Fruit fly (Drosophila melanogaster) whole organism: ENCODE data around the gene kra.

Experiments used
- CG8478 ChIP-seq: fragments of >200 bp; optimal IDR thresholded peaks from 2 replicates; lab custom pipeline; 2018; ENCODE audit warnings: inconsistent platforms
- Dll ChIP-seq: fragments of >200 bp; optimal IDR thresholded peaks from 2 replicates; lab custom pipeline; 2017
- EcR ChIP-seq, 2 experiments: fragments of >200 bp; optimal IDR thresholded peaks; 2 replicates each; lab custom pipeline; 2017; ENCODE audit warnings: missing biosample characterization in 2 of 2, missing genetic modification characterization in 2 of 2, missing genetic modification reagents in 2 of 2
- pan ChIP-seq: fragments of >200 bp; optimal IDR thresholded peaks from 2 replicates; lab custom pipeline; 2017
- psq ChIP-seq: fragments of >200 bp; optimal IDR thresholded peaks from 2 replicates; lab custom pipeline; 2017
- usp ChIP-seq: fragments of >200 bp; optimal IDR thresholded peaks from 2 replicates; lab custom pipeline; 2017; ENCODE audit warnings: missing biosample characterization, missing genetic modification characterization, mixed read lengths

kra gene

dm6 chr3R:5572900-5573665 lies 27.9 kb downstream of the kra start:
- TF ChIP-seq CG8478 (lab: Kevin White, UChicago): no peak
- TF ChIP-seq EcR (GFP tag; optimal IDR thresholded peaks at IDR 0.05; lab: Kevin White, UChicago): peak in 1 of 2 experiments; percentile 75

dm6 chr3R:5571756-5572155 lies 29.2 kb downstream of the kra start:
- TF ChIP-seq EcR (GFP tag; optimal IDR thresholded peaks at IDR 0.05; lab: Kevin White, UChicago) (no peak), pan (no peak), usp (GFP tag; lab: Kevin White, UChicago) (no peak), Dll (lab: Kevin White, UChicago) (no peak), psq (lab: Kevin White, UChicago) (no peak), CG8478 (lab: Kevin White, UChicago) (no peak)

- TF ChIP-seq psq (lab: Kevin White, UChicago): no peak
- TF ChIP-seq CG8478 (lab: Kevin White, UChicago): no peak
- no peak for TF ChIP-seq pan
- TF ChIP-seq usp (GFP tag; lab: Kevin White, UChicago): no peak
- no peak for TF ChIP-seq Dll (lab: Kevin White, UChicago)
- TF ChIP-seq EcR (GFP tag; optimal IDR thresholded peaks at IDR 0.05; lab: Kevin White, UChicago): no peak
Measured at dm6 chr3R:5571437-5571750, 29.5 kb downstream of the kra start.

dm6 chr3R:5570635-5571436 lies 30.1 kb downstream of the kra start, which contains the start of gene CRMP:
TSS of gene CRMP (plus strand) at chr3R:5571108.
- no peak for TF ChIP-seq psq (lab: Kevin White, UChicago)
- no peak for TF ChIP-seq pan
- no peak for TF ChIP-seq CG8478 (lab: Kevin White, UChicago)
- no peak for TF ChIP-seq Dll (lab: Kevin White, UChicago)
- no peak for TF ChIP-seq usp (GFP tag; lab: Kevin White, UChicago)
- no peak for TF ChIP-seq EcR (GFP tag; optimal IDR thresholded peaks at IDR 0.05; lab: Kevin White, UChicago)

- TF ChIP-seq Dll (lab: Kevin White, UChicago) (no peak), EcR (GFP tag; optimal IDR thresholded peaks at IDR 0.05; lab: Kevin White, UChicago) (no peak), psq (lab: Kevin White, UChicago) (no peak), CG8478 (lab: Kevin White, UChicago) (no peak), usp (GFP tag; lab: Kevin White, UChicago) (no peak), pan (no peak)
Measured at dm6 chr3R:5568590-5568989, 32.3 kb downstream of the kra start, which contains the start of the genes CG2931 and Rheb. TSS of gene CG2931 (minus strand) at chr3R:5568615. TSS of gene Rheb (plus strand) at chr3R:5568921.

- TF ChIP-seq EcR (GFP tag; optimal IDR thresholded peaks at IDR 0.05; lab: Kevin White, UChicago) (no peak), CG8478 (lab: Kevin White, UChicago) (no peak), psq (lab: Kevin White, UChicago) (no peak), pan (no peak), usp (GFP tag; lab: Kevin White, UChicago) (no peak), Dll (lab: Kevin White, UChicago) (no peak)
Measured at dm6 chr3R:5565623-5566022, 35.3 kb downstream of the kra start.

dm6 chr3R:5564775-5565190 lies 36.2 kb downstream of the kra start, which contains the start of the genes CG14671 and CG12746:
TSS of gene CG14671 (minus strand) at chr3R:5564815.
TSS of gene CG12746 (plus strand) at chr3R:5564865.
- TF ChIP-seq psq (lab: Kevin White, UChicago): no peak
- TF ChIP-seq CG8478 (lab: Kevin White, UChicago): no peak
- no peak for TF ChIP-seq pan
- no peak for TF ChIP-seq EcR (GFP tag; optimal IDR thresholded peaks at IDR 0.05; lab: Kevin White, UChicago)
- no peak for TF ChIP-seq usp (GFP tag; lab: Kevin White, UChicago)
- no peak for TF ChIP-seq Dll (lab: Kevin White, UChicago)

dm6 chr3R:5563420-5563819 lies 37.5 kb downstream of the kra start, which contains the start of gene Pi4KIIalpha:
TSS of gene Pi4KIIalpha (minus strand) at chr3R:5563652.
- no peak for TF ChIP-seq Dll (lab: Kevin White, UChicago)
- TF ChIP-seq pan: no peak
- TF ChIP-seq CG8478 (lab: Kevin White, UChicago): no peak
- TF ChIP-seq EcR (GFP tag; optimal IDR thresholded peaks at IDR 0.05; lab: Kevin White, UChicago): no peak

dm6 chr3R:5562956-5563355 lies 38.0 kb downstream of the kra start:
- TF ChIP-seq EcR (GFP tag; optimal IDR thresholded peaks at IDR 0.05; lab: Kevin White, UChicago) (no peak), usp (GFP tag; lab: Kevin White, UChicago) (no peak), pan (no peak), psq (lab: Kevin White, UChicago) (no peak), CG8478 (lab: Kevin White, UChicago) (no peak), Dll (lab: Kevin White, UChicago) (no peak)

- TF ChIP-seq psq (lab: Kevin White, UChicago) (no peak), CG8478 (lab: Kevin White, UChicago) (no peak), pan (no peak), EcR (GFP tag; optimal IDR thresholded peaks at IDR 0.05; lab: Kevin White, UChicago) (no peak), usp (GFP tag; lab: Kevin White, UChicago) (no peak), Dll (lab: Kevin White, UChicago) (no peak)
Measured at dm6 chr3R:5554852-5555251, 46.1 kb downstream of the kra start, which contains the start of gene Snm1. TSS of gene Snm1 (plus strand) at chr3R:5555084.

- no peak for TF ChIP-seq usp (GFP tag; lab: Kevin White, UChicago)
Measured at dm6 chr3R:5554082-5554481, 46.9 kb downstream of the kra start, which contains the start of gene Pcmt. TSS of gene Pcmt (minus strand) at chr3R:5554316.
